Fruit fly (Drosophila melanogaster) whole organism, embryonic: ENCODE measurements around the gene CG17906.

Experiments used
- CG10366 ChIP-seq: fragments of 200-800 bp; sonication (Bioruptor generic); IDR thresholded peaks from 2 replicates; pipeline ENCODE4 v1.3.6; 2022; ENCODE audit warnings: missing biosample characterization, missing genetic modification characterization
- CG10462 ChIP-seq: fragments of 200-800 bp; sonication (Bioruptor generic); optimal IDR thresholded peaks from 2 replicates; lab custom pipeline; 2016; ENCODE audit warnings: missing biosample characterization, missing genetic modification characterization
- CG11695 ChIP-seq: fragments of 200-800 bp; sonication (Bioruptor generic); IDR thresholded peaks from 3 replicates; pipeline ENCODE4 v1.3.6; 2022; ENCODE audit warnings: missing biosample characterization, missing genetic modification characterization
- CG12659 ChIP-seq: fragments of 200-800 bp; sonication (Bioruptor generic); optimal IDR thresholded peaks from 3 replicates; lab custom pipeline; 2017; ENCODE audit warnings: mild to moderate bottlenecking, missing biosample characterization, missing genetic modification reagents, missing genetic modification characterization
- CG13296 ChIP-seq: fragments of 200-800 bp; sonication (Bioruptor generic); optimal IDR thresholded peaks from 3 replicates; lab custom pipeline; 2018; ENCODE audit warnings: missing biosample characterization, mild to moderate bottlenecking, missing genetic modification characterization
- CG13424 ChIP-seq: fragments of 200-800 bp; sonication (Bioruptor generic); optimal IDR thresholded peaks from 2 replicates; lab custom pipeline; 2019; ENCODE audit warnings: missing biosample characterization, mild to moderate bottlenecking, missing genetic modification characterization, moderate library complexity
- CG15011 ChIP-seq: fragments of 200-800 bp; sonication (Bioruptor generic); optimal IDR thresholded peaks from 3 replicates; lab custom pipeline; 2018; ENCODE audit warnings: missing biosample characterization, mild to moderate bottlenecking, missing genetic modification characterization
- CG16863 ChIP-seq: fragments of 200-800 bp; sonication (Bioruptor generic); optimal IDR thresholded peaks from 3 replicates; lab custom pipeline; 2016; ENCODE audit warnings: missing biosample characterization, missing genetic modification characterization
- CG17385 ChIP-seq: fragments of 200-800 bp; sonication (Bioruptor generic); optimal IDR thresholded peaks from 3 replicates; lab custom pipeline; 2018; ENCODE audit warnings: missing biosample characterization, mild to moderate bottlenecking, missing genetic modification characterization
- CG18599 ChIP-seq: fragments of 200-800 bp; sonication (Bioruptor generic); optimal IDR thresholded peaks from 3 replicates; lab custom pipeline; 2017; ENCODE audit warnings: missing biosample characterization, missing genetic modification characterization, mild to moderate bottlenecking, moderate library complexity, missing genetic modification reagents
- CG30431 ChIP-seq: fragments of 200-800 bp; sonication (Bioruptor generic); optimal IDR thresholded peaks from 2 replicates; lab custom pipeline; 2017; ENCODE audit warnings: missing biosample characterization, missing genetic modification characterization
- CG3065 ChIP-seq: fragments of 200-800 bp; sonication (Bioruptor generic); optimal IDR thresholded peaks from 2 replicates; lab custom pipeline; 2016; ENCODE audit warnings: missing biosample characterization, missing genetic modification characterization
- CG3163 ChIP-seq: fragments of 200-800 bp; sonication (Bioruptor generic); optimal IDR thresholded peaks from 3 replicates; lab custom pipeline; 2016; ENCODE audit warnings: missing biosample characterization, missing genetic modification characterization
- CG33213 ChIP-seq: fragments of 200-800 bp; sonication (Bioruptor generic); optimal IDR thresholded peaks from 3 replicates; lab custom pipeline; 2016; ENCODE audit warnings: missing biosample characterization, missing genetic modification characterization
- CG33557 ChIP-seq: fragments of 200-800 bp; sonication (Bioruptor generic); optimal IDR thresholded peaks from 2 replicates; lab custom pipeline; 2019; ENCODE audit warnings: missing biosample characterization, mild to moderate bottlenecking, missing genetic modification characterization, moderate library complexity
- CG34376 ChIP-seq: fragments of 200-800 bp; sonication (Bioruptor generic); optimal IDR thresholded peaks from 2 replicates; lab custom pipeline; 2018; ENCODE audit warnings: missing biosample characterization, mild to moderate bottlenecking, missing genetic modification characterization
- CG3838 ChIP-seq: fragments of 200-800 bp; sonication (Bioruptor generic); optimal IDR thresholded peaks from 3 replicates; lab custom pipeline; 2016; ENCODE audit warnings: missing biosample characterization, missing genetic modification characterization
- CG5180 ChIP-seq: fragments of 200-800 bp; sonication (Bioruptor generic); optimal IDR thresholded peaks from 3 replicates; lab custom pipeline; 2017; ENCODE audit warnings: missing biosample characterization, missing genetic modification characterization, mild to moderate bottlenecking, moderate library complexity, missing genetic modification reagents
- CG5953 ChIP-seq: fragments of 200-800 bp; sonication (Bioruptor generic); IDR thresholded peaks from 2 replicates; pipeline ENCODE4 v1.3.6; 2022; ENCODE audit warnings: missing biosample characterization, missing genetic modification characterization
- CG6689 ChIP-seq: fragments of 200-800 bp; sonication (Bioruptor generic); IDR thresholded peaks from 2 replicates; pipeline ENCODE4 v1.3.6; 2022; ENCODE audit warnings: missing biosample characterization, missing genetic modification characterization
- CoRest ChIP-seq: fragments of 200-800 bp; sonication (Bioruptor generic); optimal IDR thresholded peaks from 3 replicates; lab custom pipeline; 2018; ENCODE audit warnings: missing biosample characterization, mild to moderate bottlenecking, missing genetic modification characterization, moderate library complexity
- D19B ChIP-seq: fragments of 200-800 bp; sonication (Bioruptor generic); optimal IDR thresholded peaks from 2 replicates; lab custom pipeline; 2017; ENCODE audit warnings: missing biosample characterization, mild to moderate bottlenecking, missing genetic modification characterization
- GATAe ChIP-seq: fragments of 200-800 bp; sonication (Bioruptor generic); conservative IDR thresholded peaks from 2 replicates; pipeline ENCODE4 v1.3.6; 2022; ENCODE audit warnings: missing biosample characterization, missing genetic modification characterization
- Hr78 ChIP-seq, 2 experiments: fragments of 200-800 bp in 1 of 2; fragments of >200 bp in 1 of 2; sonication (Bioruptor generic) in 1 of 2; optimal IDR thresholded peaks; 2 replicates each; lab custom pipeline; 2017 to 2019; ENCODE audit warnings: missing biosample characterization in 2 of 2, missing genetic modification characterization in 2 of 2, mild to moderate bottlenecking in 1 of 2, moderate library complexity in 1 of 2
- Jarid2 ChIP-seq: fragments of 200-800 bp; sonication (Bioruptor generic); optimal IDR thresholded peaks from 3 replicates; lab custom pipeline; 2017; ENCODE audit warnings: mild to moderate bottlenecking, missing biosample characterization, missing genetic modification reagents, missing genetic modification characterization
- NfI ChIP-seq: fragments of 200-800 bp; sonication (Bioruptor generic); optimal IDR thresholded peaks from 3 replicates; lab custom pipeline; 2018; ENCODE audit warnings: missing biosample characterization, mild to moderate bottlenecking, missing genetic modification characterization, moderate library complexity
- Opbp ChIP-seq: fragments of 200-800 bp; sonication (Bioruptor generic); IDR thresholded peaks from 3 replicates; pipeline ENCODE4 v1.3.6; 2022; ENCODE audit warnings: missing biosample characterization, missing genetic modification characterization; ENCODE audit not compliant: partially characterized antibody
- PHDP ChIP-seq: fragments of 200-800 bp; sonication (Bioruptor generic); optimal IDR thresholded peaks from 3 replicates; lab custom pipeline; 2018; ENCODE audit warnings: missing biosample characterization, mild to moderate bottlenecking, missing genetic modification characterization, moderate library complexity
- az2 ChIP-seq: fragments of 200-800 bp; sonication (Bioruptor generic); optimal IDR thresholded peaks from 3 replicates; lab custom pipeline; 2016; ENCODE audit warnings: missing biosample characterization, missing genetic modification characterization
- chif ChIP-seq, 2 experiments: fragments of 200-800 bp; sonication (Bioruptor generic); optimal IDR thresholded peaks; 3 replicates each; lab custom pipeline; 2016; ENCODE audit warnings: missing biosample characterization in 2 of 2, missing genetic modification characterization in 2 of 2
- dmrt99B ChIP-seq: fragments of 200-800 bp; sonication (Bioruptor generic); optimal IDR thresholded peaks from 2 replicates; lab custom pipeline; 2018; ENCODE audit warnings: missing biosample characterization, mild to moderate bottlenecking, missing genetic modification characterization, moderate library complexity
- ewg ChIP-seq: fragments of 200-800 bp; sonication (Bioruptor generic); optimal IDR thresholded peaks from 3 replicates; lab custom pipeline; 2017; ENCODE audit warnings: mild to moderate bottlenecking, missing biosample characterization, missing genetic modification reagents, missing genetic modification characterization
- gt ChIP-seq: fragments of 200-800 bp; sonication (Bioruptor generic); IDR thresholded peaks from 2 replicates; pipeline ENCODE4 v1.3.6; 2022; ENCODE audit warnings: missing biosample characterization, missing genetic modification characterization
- luna ChIP-seq: fragments of 200-800 bp; sonication (Bioruptor generic); optimal IDR thresholded peaks from 2 replicates; lab custom pipeline; 2016; ENCODE audit warnings: missing biosample characterization, missing genetic modification characterization
- nmo ChIP-seq: fragments of 200-800 bp; sonication (Bioruptor generic); optimal IDR thresholded peaks from 2 replicates; lab custom pipeline; 2018; ENCODE audit warnings: missing biosample characterization, mild to moderate bottlenecking, missing genetic modification characterization, moderate library complexity
- odd ChIP-seq: fragments of 200-800 bp; sonication (Bioruptor generic); optimal IDR thresholded peaks from 2 replicates; lab custom pipeline; 2017; ENCODE audit warnings: missing biosample characterization, mild to moderate bottlenecking, missing genetic modification characterization
- org-1 ChIP-seq: fragments of 200-800 bp; sonication (Bioruptor generic); optimal IDR thresholded peaks from 2 replicates; lab custom pipeline; 2017; ENCODE audit warnings: missing biosample characterization, missing genetic modification characterization
- pb ChIP-seq: fragments of 200-800 bp; sonication (Bioruptor generic); optimal IDR thresholded peaks from 3 replicates; lab custom pipeline; 2016; ENCODE audit warnings: missing biosample characterization, missing genetic modification characterization
- pho ChIP-seq: fragments of 200-800 bp; sonication (Bioruptor generic); optimal IDR thresholded peaks from 2 replicates; lab custom pipeline; 2016; ENCODE audit warnings: missing biosample characterization, missing genetic modification characterization
- row ChIP-seq: fragments of 200-800 bp; sonication (Bioruptor generic); IDR thresholded peaks from 3 replicates; pipeline ENCODE4 v1.3.6; 2022; ENCODE audit warnings: missing biosample characterization, missing genetic modification characterization
- schlank ChIP-seq: fragments of 200-800 bp; sonication (Bioruptor generic); optimal IDR thresholded peaks from 2 replicates; lab custom pipeline; 2018; ENCODE audit warnings: missing biosample characterization, mild to moderate bottlenecking, missing genetic modification characterization
- scrt ChIP-seq: fragments of 200-800 bp; sonication (Bioruptor generic); optimal IDR thresholded peaks from 2 replicates; lab custom pipeline; 2018; ENCODE audit warnings: missing biosample characterization, mild to moderate bottlenecking, missing genetic modification characterization, moderate library complexity
- sd ChIP-seq: fragments of 200-800 bp; sonication (Bioruptor generic); optimal IDR thresholded peaks from 3 replicates; lab custom pipeline; 2018; ENCODE audit warnings: missing biosample characterization, mild to moderate bottlenecking, missing genetic modification characterization, moderate library complexity
- sens-2 ChIP-seq: fragments of 200-800 bp; sonication (Bioruptor generic); IDR thresholded peaks from 2 replicates; pipeline ENCODE4 v1.3.6; 2022; ENCODE audit warnings: missing biosample characterization, missing genetic modification characterization
- slp2 ChIP-seq: fragments of 200-800 bp; sonication (Bioruptor generic); optimal IDR thresholded peaks from 2 replicates; lab custom pipeline; 2016; ENCODE audit warnings: missing biosample characterization, missing genetic modification characterization
- sna ChIP-seq: fragments of 200-800 bp; sonication (Bioruptor generic); IDR thresholded peaks from 2 replicates; pipeline ENCODE4 v1.3.6; 2022; ENCODE audit warnings: missing biosample characterization, missing genetic modification characterization; ENCODE audit not compliant: partially characterized antibody
- zen2 ChIP-seq: fragments of 200-800 bp; sonication (Bioruptor generic); IDR thresholded peaks from 3 replicates; pipeline ENCODE4 v1.3.6; 2022; ENCODE audit warnings: missing biosample characterization, missing genetic modification characterization; ENCODE audit not compliant: partially characterized antibody
- zfh2 ChIP-seq: fragments of 200-800 bp; sonication (Bioruptor generic); optimal IDR thresholded peaks from 2 replicates; lab custom pipeline; 2016; ENCODE audit warnings: missing biosample characterization, missing genetic modification characterization

The CG17906 gene

dm6 chr2L:8982584-8983302, 11.4 kb upstream of the CG17906 start (continued):
- TF ChIP-seq org-1 (peak; percentile 28), Opbp (GFP tag; lab: Robert Waterston, UW) (no peak), CG33213 (GFP tag; lab: Kevin White, UChicago) (no peak), CG5953 (GFP tag; lab: Robert Waterston, UW) (no peak), pho (peak; percentile 14), sens-2 (GFP tag; lab: Robert Waterston, UW) (0 out of 2 replicates have a peak, but pooled peaks have one; percentile 30), CG5180 (GFP tag; lab: Kevin White, UChicago) (peak; percentile 13), row (GFP tag; lab: Robert Waterston, UW) (peak; percentile 73), zen2 (GFP tag; lab: Robert Waterston, UW) (no peak), NfI (GFP tag; lab: Kevin White, UChicago) (peak; percentile 27), CG10462 (GFP tag; lab: Kevin White, UChicago) (no peak), CG3065 (GFP tag; lab: Kevin White, UChicago) (no peak), slp2 (GFP tag; lab: Kevin White, UChicago) (peak; percentile 29), PHDP (tag; lab: Kevin White, UChicago) (peak; percentile 62), scrt (peak; percentile 38), CG11695 (GFP tag; lab: Robert Waterston, UW) (peak; percentile 94), CG34376 (no peak), CG33557 (no peak), sd (tag; lab: Kevin White, UChicago) (peak; percentile 52), odd (GFP tag; lab: Kevin White, UChicago) (peak; percentile 53), pb (GFP tag; lab: Kevin White, UChicago) (peak; percentile 27), CG18599 (peak; percentile 44), CG16863 (GFP tag; lab: Kevin White, UChicago) (peak; percentile 27), CG6689 (no peak; the same call in 1 of the 2 replicates), CG10366 (GFP tag; lab: Robert Waterston, UW) (peak; percentile 45; the same call in 1 of the 2 replicates), luna (GFP tag; lab: Kevin White, UChicago) (no peak), schlank (tag; lab: Kevin White, UChicago) (no peak), D19B (no peak), ewg (no peak), CoRest (tag; lab: Kevin White, UChicago) (peak; percentile 65), CG3838 (GFP tag; lab: Kevin White, UChicago) (peak; percentile 3), Jarid2 (GFP tag; lab: Kevin White, UChicago) (no peak), nmo (peak; percentile 43), CG15011 (peak; percentile 17), CG30431 (GFP tag; lab: Kevin White, UChicago) (no peak), GATAe (GFP tag; lab: Robert Waterston, UW) (no peak), CG3163 (GFP tag; lab: Kevin White, UChicago) (no peak), dmrt99B (tag; lab: Kevin White, UChicago) (peak; percentile 75), CG17385 (GFP tag; lab: Kevin White, UChicago) (peak; percentile 47), gt (no peak), sna (GFP tag; lab: Robert Waterston, UW) (no peak), CG13424 (tag; lab: Kevin White, UChicago) (peak; percentile 65), chif (GFP tag; optimal IDR thresholded peaks at IDR 0.05; lab: Kevin White, UChicago) (peak in 1 of 2 experiments; percentile 43), CG12659 (GFP tag; lab: Kevin White, UChicago) (peak; percentile 44), Hr78 (GFP tag; optimal IDR thresholded peaks at IDR 0.05; lab: Kevin White, UChicago) (peak in 1 of 2 experiments; percentile 67), az2 (peak; percentile 31), zfh2 (GFP tag; lab: Kevin White, UChicago) (peak; percentile 21), CG13296 (GFP tag; lab: Kevin White, UChicago) (peak; percentile 63)
